Fruit fly (Drosophila melanogaster) S2 (cell line): ENCODE results near the gene CG15160.

Source experiments
- CG8478 ChIP-seq: fragments of >200 bp; optimal IDR thresholded peaks from 2 replicates; lab custom pipeline; 2018
- CTCF ChIP-seq, 2 experiments: fragments of >200 bp; optimal IDR thresholded peaks; 2 replicates each; lab custom pipeline; 2018

Gene CG15160

dm6 chr2L:18641087-18641486 is 50.4 kb downstream of the CG15160 start:
- TF ChIP-seq CG8478 (no peak), CTCF (optimal IDR thresholded peaks at IDR 0.05; lab: Kevin White, UChicago) (no peak)
